Fruit fly (Drosophila melanogaster) whole organism, pupa: Measurements from ENCODE around the gene CG31626.

ENCODE experiments used
- CG12605 ChIP-seq: fragments of 200-800 bp; sonication (Bioruptor generic); IDR thresholded peaks from 2 replicates; pipeline ENCODE4 v1.3.6; 2022; ENCODE audit warnings: missing biosample characterization, missing genetic modification characterization
- CG14655 ChIP-seq: fragments of 200-800 bp; sonication (Bioruptor generic); optimal IDR thresholded peaks from 3 replicates; lab custom pipeline; 2017; ENCODE audit warnings: mild to moderate bottlenecking, missing biosample characterization, missing genetic modification reagents, missing genetic modification characterization
- CG15710 ChIP-seq: fragments of 200-800 bp; sonication (Bioruptor generic); optimal IDR thresholded peaks from 2 replicates; lab custom pipeline; 2018; ENCODE audit warnings: missing biosample characterization, mild to moderate bottlenecking, missing genetic modification characterization, moderate library complexity
- CG17806 ChIP-seq: fragments of 200-800 bp; sonication (Bioruptor generic); optimal IDR thresholded peaks from 2 replicates; lab custom pipeline; 2018; ENCODE audit warnings: missing biosample characterization, mild to moderate bottlenecking, missing genetic modification characterization, moderate library complexity
- CG34367 ChIP-seq: fragments of 200-800 bp; sonication (Bioruptor generic); optimal IDR thresholded peaks from 2 replicates; lab custom pipeline; 2018; ENCODE audit warnings: missing biosample characterization, mild to moderate bottlenecking, missing genetic modification characterization
- CG8159 ChIP-seq: fragments of 200-800 bp; sonication (Bioruptor generic); optimal IDR thresholded peaks from 3 replicates; lab custom pipeline; 2018; ENCODE audit warnings: missing biosample characterization, mild to moderate bottlenecking, missing genetic modification characterization, moderate library complexity
- CG8301 ChIP-seq: fragments of 200-800 bp; sonication (Bioruptor generic); optimal IDR thresholded peaks from 2 replicates; lab custom pipeline; 2018; ENCODE audit warnings: missing biosample characterization, mild to moderate bottlenecking, missing genetic modification characterization
- CG9948 ChIP-seq: fragments of 200-800 bp; sonication (Bioruptor generic); optimal IDR thresholded peaks from 2 replicates; lab custom pipeline; 2018; ENCODE audit warnings: missing biosample characterization, mild to moderate bottlenecking, missing genetic modification characterization, moderate library complexity
- D1 ChIP-seq: fragments of 200-800 bp; sonication (Bioruptor generic); optimal IDR thresholded peaks from 2 replicates; lab custom pipeline; 2018; ENCODE audit warnings: missing biosample characterization, mild to moderate bottlenecking, missing genetic modification characterization, moderate library complexity
- EcR ChIP-seq: fragments of 200-800 bp; sonication (Bioruptor generic); optimal IDR thresholded peaks from 3 replicates; lab custom pipeline; 2019; ENCODE audit warnings: missing biosample characterization, missing genetic modification characterization, mild to moderate bottlenecking, moderate library complexity, missing genetic modification reagents
- Pif1B ChIP-seq: fragments of 200-800 bp; sonication (Bioruptor generic); optimal IDR thresholded peaks from 3 replicates; lab custom pipeline; 2016; ENCODE audit warnings: missing biosample characterization, missing genetic modification characterization
- Snoo ChIP-seq: fragments of 200-800 bp; sonication (Bioruptor generic); optimal IDR thresholded peaks from 3 replicates; lab custom pipeline; 2017; ENCODE audit warnings: missing biosample characterization, mild to moderate bottlenecking, missing genetic modification characterization, inconsistent platforms
- fd96Ca ChIP-seq: fragments of 200-800 bp; sonication (Bioruptor generic); IDR thresholded peaks from 3 replicates; pipeline ENCODE4 v1.3.6; 2022; ENCODE audit warnings: missing biosample characterization, missing genetic modification characterization
- rn ChIP-seq: fragments of 200-800 bp; sonication (Bioruptor generic); IDR thresholded peaks from 2 replicates; pipeline ENCODE4 v1.3.6; 2022; ENCODE audit warnings: missing biosample characterization, missing genetic modification characterization

- TF ChIP-seq CG12605 (no peak), CG9948 (tag; lab: Kevin White, UChicago) (no peak), CG17806 (no peak), CG14655 (no peak), EcR (GFP tag; lab: Kevin White, UChicago) (no peak), Snoo (tag; lab: Kevin White, UChicago) (no peak), CG8159 (no peak), D1 (tag; lab: Kevin White, UChicago) (no peak), CG15710 (tag; lab: Kevin White, UChicago) (no peak), fd96Ca (GFP tag; lab: Robert Waterston, UW) (no peak), CG8301 (tag; lab: Kevin White, UChicago) (no peak), CG34367 (no peak), Pif1B (GFP tag; lab: Kevin White, UChicago) (no peak), rn (GFP tag; lab: Robert Waterston, UW) (no peak)
These were observed 41.2 kb downstream of the CG31626 start for dm6 chr2L:21195331-21195730.
